Fruit fly (Drosophila melanogaster) whole organism, embryonic: Measurements from ENCODE around the gene Vps53.

Experiments used
- ATbp ChIP-seq: fragments of 200-800 bp; sonication (Bioruptor generic); optimal IDR thresholded peaks from 2 replicates; lab custom pipeline; 2017; ENCODE audit warnings: missing biosample characterization, mild to moderate bottlenecking, missing genetic modification characterization, missing genetic modification reagents
- Bgb ChIP-seq: fragments of 200-800 bp; sonication (Bioruptor generic); IDR thresholded peaks from 2 replicates; pipeline ENCODE4 v1.3.6; 2022; ENCODE audit warnings: missing biosample characterization, missing genetic modification characterization; ENCODE audit not compliant: partially characterized antibody
- CG10147 ChIP-seq: fragments of 200-800 bp; sonication (Bioruptor generic); optimal IDR thresholded peaks from 2 replicates; lab custom pipeline; 2019; ENCODE audit warnings: missing biosample characterization, mild to moderate bottlenecking, missing genetic modification characterization, moderate library complexity
- CG10431 ChIP-seq: fragments of 200-800 bp; sonication (Bioruptor generic); optimal IDR thresholded peaks from 3 replicates; lab custom pipeline; 2018; ENCODE audit warnings: missing biosample characterization, mild to moderate bottlenecking, missing genetic modification characterization
- CG12299 ChIP-seq: fragments of 200-800 bp; sonication (Bioruptor generic); optimal IDR thresholded peaks from 2 replicates; lab custom pipeline; 2018; ENCODE audit warnings: missing biosample characterization, mild to moderate bottlenecking, missing genetic modification characterization
- CG12769 ChIP-seq: fragments of 200-800 bp; sonication (Bioruptor generic); optimal IDR thresholded peaks from 2 replicates; lab custom pipeline; 2019; ENCODE audit warnings: missing biosample characterization, mild to moderate bottlenecking, missing genetic modification characterization, moderate library complexity
- CG12942 ChIP-seq: fragments of 200-800 bp; sonication (Bioruptor generic); optimal IDR thresholded peaks from 3 replicates; lab custom pipeline; 2016; ENCODE audit warnings: missing biosample characterization, missing genetic modification characterization
- CG15269 ChIP-seq: fragments of 200-800 bp; sonication (Bioruptor generic); optimal IDR thresholded peaks from 2 replicates; lab custom pipeline; 2018; ENCODE audit warnings: missing biosample characterization, mild to moderate bottlenecking, missing genetic modification characterization, moderate library complexity
- CG1647 ChIP-seq: fragments of 200-800 bp; sonication (Bioruptor generic); optimal IDR thresholded peaks from 3 replicates; lab custom pipeline; 2016; ENCODE audit warnings: missing biosample characterization, missing genetic modification characterization
- CG17385 ChIP-seq: fragments of 200-800 bp; sonication (Bioruptor generic); optimal IDR thresholded peaks from 3 replicates; lab custom pipeline; 2018; ENCODE audit warnings: missing biosample characterization, mild to moderate bottlenecking, missing genetic modification characterization
- CG17568 ChIP-seq: fragments of 200-800 bp; sonication (Bioruptor generic); optimal IDR thresholded peaks from 2 replicates; lab custom pipeline; 2018; ENCODE audit warnings: missing biosample characterization, mild to moderate bottlenecking, missing genetic modification characterization, moderate library complexity
- CG17612 ChIP-seq: fragments of 200-800 bp; sonication (Bioruptor generic); IDR thresholded peaks from 2 replicates; pipeline ENCODE4 v1.3.6; 2022; ENCODE audit warnings: missing biosample characterization, missing genetic modification characterization
- CG17802 ChIP-seq: fragments of 200-800 bp; sonication (Bioruptor generic); optimal IDR thresholded peaks from 2 replicates; lab custom pipeline; 2018; ENCODE audit warnings: missing biosample characterization, mild to moderate bottlenecking, missing genetic modification characterization, moderate library complexity
- CG18476 ChIP-seq: fragments of 200-800 bp; sonication (Bioruptor generic); optimal IDR thresholded peaks from 2 replicates; lab custom pipeline; 2016; ENCODE audit warnings: missing biosample characterization, mild to moderate bottlenecking, missing genetic modification characterization
- CG32767 ChIP-seq: fragments of 200-800 bp; sonication (Bioruptor generic); IDR thresholded peaks from 2 replicates; pipeline ENCODE4 v1.3.6; 2022; ENCODE audit warnings: missing biosample characterization, missing genetic modification characterization
- CG4328 ChIP-seq: fragments of 200-800 bp; sonication (Bioruptor generic); optimal IDR thresholded peaks from 3 replicates; lab custom pipeline; 2017; ENCODE audit warnings: missing biosample characterization, missing genetic modification reagents, missing genetic modification characterization
- CG6854 ChIP-seq: fragments of 200-800 bp; sonication (Bioruptor generic); optimal IDR thresholded peaks from 3 replicates; lab custom pipeline; 2017; ENCODE audit warnings: missing biosample characterization, mild to moderate bottlenecking, missing genetic modification characterization
- CG8924 ChIP-seq: fragments of 200-800 bp; optimal IDR thresholded peaks from 3 replicates; lab custom pipeline; 2019; ENCODE audit warnings: missing biosample characterization, mild to moderate bottlenecking, missing genetic modification characterization, moderate library complexity
- CG9817 ChIP-seq: fragments of 200-800 bp; sonication (Bioruptor generic); optimal IDR thresholded peaks from 2 replicates; lab custom pipeline; 2018; ENCODE audit warnings: missing biosample characterization, mild to moderate bottlenecking, missing genetic modification characterization, moderate library complexity
- CHES-1-like ChIP-seq: fragments of 200-800 bp; sonication (Bioruptor generic); optimal IDR thresholded peaks from 2 replicates; lab custom pipeline; 2016; ENCODE audit warnings: missing biosample characterization, missing genetic modification characterization
- CkIIα-i1 ChIP-seq: fragments of 200-800 bp; sonication (Bioruptor generic); IDR thresholded peaks from 2 replicates; pipeline ENCODE4 v1.3.6; 2022; ENCODE audit warnings: missing biosample characterization, missing genetic modification characterization
- Dll ChIP-seq: fragments of 200-800 bp; sonication (Bioruptor generic); IDR thresholded peaks from 4 replicates; pipeline ENCODE4 v1.3.6; 2022; ENCODE audit warnings: missing biosample characterization, missing genetic modification characterization; ENCODE audit not compliant: partially characterized antibody
- Dp ChIP-seq: fragments of 200-800 bp; sonication (Bioruptor generic); optimal IDR thresholded peaks from 2 replicates; lab custom pipeline; 2018; ENCODE audit warnings: missing biosample characterization, mild to moderate bottlenecking, missing genetic modification characterization, moderate library complexity
- Ets65A ChIP-seq: fragments of 200-800 bp; sonication (Bioruptor generic); peaks from one replicate; lab custom pipeline; 2016; ENCODE audit warnings: missing biosample characterization, missing genetic modification characterization
- Fer3 ChIP-seq: fragments of 200-800 bp; sonication (Bioruptor generic); optimal IDR thresholded peaks from 2 replicates; lab custom pipeline; 2018; ENCODE audit warnings: missing biosample characterization, mild to moderate bottlenecking, missing genetic modification characterization, moderate library complexity
- H15 ChIP-seq: fragments of 200-800 bp; sonication (Bioruptor generic); IDR thresholded peaks from 3 replicates; pipeline ENCODE4 v1.3.6; 2022; ENCODE audit warnings: missing biosample characterization, missing genetic modification characterization
- Hr3 ChIP-seq: fragments of 200-800 bp; sonication (Bioruptor generic); optimal IDR thresholded peaks from 3 replicates; lab custom pipeline; 2016; ENCODE audit warnings: missing biosample characterization, missing genetic modification characterization
- Hr78 ChIP-seq, 2 experiments: fragments of 200-800 bp in 1 of 2; fragments of >200 bp in 1 of 2; sonication (Bioruptor generic) in 1 of 2; optimal IDR thresholded peaks; 2 replicates each; lab custom pipeline; 2017 to 2019; ENCODE audit warnings: missing biosample characterization in 2 of 2, missing genetic modification characterization in 2 of 2, mild to moderate bottlenecking in 1 of 2, moderate library complexity in 1 of 2
- MESR4 ChIP-seq: fragments of 200-800 bp; sonication (Bioruptor generic); optimal IDR thresholded peaks from 2 replicates; lab custom pipeline; 2018; ENCODE audit warnings: missing biosample characterization, mild to moderate bottlenecking, missing genetic modification characterization, moderate library complexity
- Mad ChIP-seq: fragments of 200-800 bp; sonication (Bioruptor generic); optimal IDR thresholded peaks from 2 replicates; lab custom pipeline; 2016; ENCODE audit warnings: missing biosample characterization, missing genetic modification characterization
- Opbp ChIP-seq: fragments of 200-800 bp; sonication (Bioruptor generic); IDR thresholded peaks from 3 replicates; pipeline ENCODE4 v1.3.6; 2022; ENCODE audit warnings: missing biosample characterization, missing genetic modification characterization; ENCODE audit not compliant: partially characterized antibody
- Scr ChIP-seq: fragments of 200-800 bp; sonication (Bioruptor generic); IDR thresholded peaks from 2 replicates; pipeline ENCODE4 v1.3.6; 2022; ENCODE audit warnings: missing biosample characterization, missing genetic modification characterization; ENCODE audit not compliant: partially characterized antibody
- Taf1 ChIP-seq: fragments of 200-800 bp; sonication (Bioruptor generic); IDR thresholded peaks from 2 replicates; pipeline ENCODE4 v1.3.6; 2022; ENCODE audit warnings: missing biosample characterization, missing genetic modification characterization
- YL-1 ChIP-seq: fragments of 200-800 bp; sonication (Bioruptor generic); optimal IDR thresholded peaks from 3 replicates; lab custom pipeline; 2017; ENCODE audit warnings: missing biosample characterization, mild to moderate bottlenecking, missing genetic modification characterization
- ara ChIP-seq: fragments of 200-800 bp; sonication (Bioruptor generic); IDR thresholded peaks from 2 replicates; pipeline ENCODE4 v1.3.6; 2022; ENCODE audit warnings: missing biosample characterization, missing genetic modification characterization
- bbx ChIP-seq: fragments of 200-800 bp; sonication (Bioruptor generic); IDR thresholded peaks from 2 replicates; pipeline ENCODE4 v1.3.6; 2022; ENCODE audit warnings: missing biosample characterization, missing genetic modification characterization; ENCODE audit not compliant: partially characterized antibody
- bigmax ChIP-seq: fragments of 200-800 bp; sonication (Bioruptor generic); optimal IDR thresholded peaks from 2 replicates; lab custom pipeline; 2018; ENCODE audit warnings: missing biosample characterization, mild to moderate bottlenecking, missing genetic modification characterization
- chinmo ChIP-seq: fragments of 200-800 bp; sonication (Bioruptor generic); IDR thresholded peaks from 4 replicates; pipeline ENCODE4 v1.3.6; 2022; ENCODE audit warnings: missing biosample characterization, missing genetic modification characterization; ENCODE audit not compliant: partially characterized antibody
- esg ChIP-seq: fragments of 200-800 bp; sonication (Bioruptor generic); conservative IDR thresholded peaks from 2 replicates; pipeline ENCODE4 v1.3.6; 2022; ENCODE audit warnings: missing biosample characterization, missing genetic modification characterization
- fru ChIP-seq: fragments of >200 bp; optimal IDR thresholded peaks from 2 replicates; lab custom pipeline; 2017
- fu2 ChIP-seq: fragments of 200-800 bp; sonication (Bioruptor generic); optimal IDR thresholded peaks from 2 replicates; lab custom pipeline; 2016; ENCODE audit warnings: missing biosample characterization, missing genetic modification characterization
- grn ChIP-seq: fragments of 200-800 bp; sonication (Bioruptor generic); optimal IDR thresholded peaks from 3 replicates; lab custom pipeline; 2017; ENCODE audit warnings: missing biosample characterization, missing genetic modification characterization
- gsb ChIP-seq: fragments of 200-800 bp; sonication (Bioruptor generic); IDR thresholded peaks from 2 replicates; pipeline ENCODE4 v1.3.6; 2022; ENCODE audit warnings: missing biosample characterization, missing genetic modification characterization
- h ChIP-seq: fragments of >200 bp; optimal IDR thresholded peaks from 2 replicates; lab custom pipeline; 2017
- inv ChIP-seq: fragments of 200-800 bp; sonication (Bioruptor generic); IDR thresholded peaks from 2 replicates; pipeline ENCODE4 v1.3.6; 2022; ENCODE audit warnings: missing biosample characterization, missing genetic modification characterization; ENCODE audit not compliant: partially characterized antibody
- row ChIP-seq: fragments of 200-800 bp; sonication (Bioruptor generic); IDR thresholded peaks from 3 replicates; pipeline ENCODE4 v1.3.6; 2022; ENCODE audit warnings: missing biosample characterization, missing genetic modification characterization
- sd ChIP-seq: fragments of 200-800 bp; sonication (Bioruptor generic); optimal IDR thresholded peaks from 3 replicates; lab custom pipeline; 2018; ENCODE audit warnings: missing biosample characterization, mild to moderate bottlenecking, missing genetic modification characterization, moderate library complexity
- sens-2 ChIP-seq: fragments of 200-800 bp; sonication (Bioruptor generic); IDR thresholded peaks from 2 replicates; pipeline ENCODE4 v1.3.6; 2022; ENCODE audit warnings: missing biosample characterization, missing genetic modification characterization
- zfh1 ChIP-seq: fragments of 200-800 bp; sonication (Bioruptor generic); IDR thresholded peaks from 3 replicates; pipeline ENCODE4 v1.3.6; 2022; ENCODE audit warnings: missing biosample characterization, missing genetic modification characterization

Gene Vps53

dm6 chr2L:4371516-4372136 is 14.2 kb downstream of the Vps53 start (continued):
- TF ChIP-seq YL-1 (peak; percentile 19), sens-2 (GFP tag; lab: Robert Waterston, UW) (no peak), CkIIα-i1 (GFP tag; lab: Robert Waterston, UW) (no peak), row (GFP tag; lab: Robert Waterston, UW) (peak; percentile 84), CG9817 (tag; lab: Kevin White, UChicago) (no peak), bigmax (no peak), chinmo (GFP tag; lab: Robert Waterston, UW) (peak; percentile 99), CG12942 (GFP tag; lab: Kevin White, UChicago) (peak; percentile 29), CG17385 (GFP tag; lab: Kevin White, UChicago) (peak; percentile 62), fu2 (GFP tag; lab: Kevin White, UChicago) (no peak), CG15269 (peak; percentile 57), gsb (no peak), Hr3 (peak; percentile 50), CG18476 (GFP tag; lab: Kevin White, UChicago) (peak; percentile 31), Hr78 (GFP tag; optimal IDR thresholded peaks at IDR 0.05; lab: Kevin White, UChicago) (peak in 1 of 2 experiments; percentile 60), Scr (GFP tag; lab: Robert Waterston, UW) (0 out of 2 replicates have a peak, but pooled peaks have one; percentile 15), inv (GFP tag; lab: Robert Waterston, UW) (no peak), CG32767 (GFP tag; lab: Robert Waterston, UW) (peak; percentile 42; the same call in 1 of the 2 replicates), CG6854 (no peak), h (no peak), Fer3 (tag; lab: Kevin White, UChicago) (no peak), CG17568 (GFP tag; lab: Kevin White, UChicago) (no peak), CG12769 (tag; lab: Kevin White, UChicago) (peak; percentile 36), Dll (GFP tag; lab: Robert Waterston, UW) (0 out of 4 replicates have a peak, but pooled peaks have one; percentile 37), fru (lab: Kevin White, UChicago) (no peak), sd (tag; lab: Kevin White, UChicago) (peak; percentile 49), esg (GFP tag; lab: Robert Waterston, UW) (0 out of 2 replicates have a peak, but pooled peaks have one; percentile 22), H15 (GFP tag; lab: Robert Waterston, UW) (no peak), Ets65A (GFP tag; lab: Kevin White, UChicago) (peak; percentile 84), CG17802 (tag; lab: Kevin White, UChicago) (no peak), CG8924 (tag; lab: Kevin White, UChicago) (peak; percentile 77), Bgb (GFP tag; lab: Robert Waterston, UW) (peak; percentile 60; the same call in 1 of the 2 replicates), Dp (GFP tag; lab: Kevin White, UChicago) (no peak), zfh1 (GFP tag; lab: Robert Waterston, UW) (peak; percentile 18; the same call in 1 of the 3 replicates), CHES-1-like (GFP tag; lab: Kevin White, UChicago) (no peak), bbx (GFP tag; lab: Robert Waterston, UW) (peak; percentile 63), CG1647 (GFP tag; lab: Kevin White, UChicago) (no peak), CG10431 (GFP tag; lab: Kevin White, UChicago) (peak; percentile 12), grn (GFP tag; lab: Kevin White, UChicago) (no peak), CG12299 (tag; lab: Kevin White, UChicago) (no peak), Opbp (GFP tag; lab: Robert Waterston, UW) (peak; percentile 53; the same call in 1 of the 3 replicates), MESR4 (peak; percentile 13), CG10147 (GFP tag; lab: Kevin White, UChicago) (no peak), Mad (GFP tag; lab: Kevin White, UChicago) (no peak), Taf1 (no peak), CG4328 (GFP tag; lab: Kevin White, UChicago) (no peak), CG17612 (GFP tag; lab: Robert Waterston, UW) (peak; percentile 27; the same call in 1 of the 2 replicates), ATbp (GFP tag; lab: Kevin White, UChicago) (peak; percentile 39), ara (no peak; the same call in 1 of the 2 replicates)
